Worm (Caenorhabditis elegans): ENCODE results near the gene fbxa-142.

fbxa-142 gene

ce11 chrV:16165936-16166335, 34.8 kb upstream of the fbxa-142 start, which contains the start of gene str-108:
Gene str-108, plus strand, starts transcription at chrV:16166236.
- TF ChIP-seq hnd-1 (tag; optimal IDR thresholded peaks at IDR 0.05) = no peak
- TF ChIP-seq hmg-4 (GFP tag; optimal IDR thresholded peaks at IDR 0.05) = no peak
- TF ChIP-seq hmbx-1 (tag; optimal IDR thresholded peaks at IDR 0.05) = no peak
- no peak for TF ChIP-seq scrt-1 (GFP tag; IDR thresholded peaks at IDR 0.05)
- no peak for TF ChIP-seq ama-1 (optimal IDR thresholded peaks at IDR 0.05)
- no peak for TF ChIP-seq B0310.2 (tag; optimal IDR thresholded peaks at IDR 0.05)
- TF ChIP-seq sea-1 (GFP tag; conservative IDR thresholded peaks at IDR 0.05) = no peak
- no peak for TF ChIP-seq tra-4 (tag; optimal IDR thresholded peaks at IDR 0.05)
- no peak for TF ChIP-seq tbx-11 (GFP tag; IDR thresholded peaks at IDR 0.05)
- TF ChIP-seq pes-1 (GFP tag; IDR thresholded peaks at IDR 0.05) = no peak

ce11 chrV:16163719-16164118, 32.6 kb upstream of the fbxa-142 start, which contains the start of gene F10A3.12:
Gene F10A3.12, plus strand, starts transcription at chrV:16164019.
- TF ChIP-seq ceh-36 (tag; optimal IDR thresholded peaks at IDR 0.05) (no peak), B0310.2 (tag; optimal IDR thresholded peaks at IDR 0.05) (no peak), ceh-13 (GFP tag; optimal IDR thresholded peaks at IDR 0.05) (no peak), tra-4 (tag; optimal IDR thresholded peaks at IDR 0.05) (no peak), flt-1 (GFP tag; IDR thresholded peaks at IDR 0.05) (no peak), scrt-1 (GFP tag; IDR thresholded peaks at IDR 0.05) (no peak), tbx-37 (GFP tag; conservative IDR thresholded peaks at IDR 0.05) (no peak)

- TF ChIP-seq flt-1 (GFP tag; IDR thresholded peaks at IDR 0.05) = no peak
- no peak for TF ChIP-seq scrt-1 (GFP tag; IDR thresholded peaks at IDR 0.05)
- TF ChIP-seq ama-1 (optimal IDR thresholded peaks at IDR 0.05) = no peak
These were observed 31.1 kb upstream of the fbxa-142 start, which contains the start of the genes str-109 and F10A3.11 for ce11 chrV:16162124-16162735. Gene str-109, minus strand, starts transcription at chrV:16162224. Gene F10A3.11, plus strand, starts transcription at chrV:16162685.

ce11 chrV:16160087-16160486, 28.9 kb upstream of the fbxa-142 start:
- TF ChIP-seq tra-4 (tag; optimal IDR thresholded peaks at IDR 0.05) = no peak
- no peak for TF ChIP-seq tbx-11 (GFP tag; IDR thresholded peaks at IDR 0.05)
- no peak for TF ChIP-seq ama-1 (optimal IDR thresholded peaks at IDR 0.05)
- no peak for TF ChIP-seq aly-1 (tag; optimal IDR thresholded peaks at IDR 0.05)
- TF ChIP-seq hmg-4 (GFP tag; optimal IDR thresholded peaks at IDR 0.05) = no peak
- no peak for TF ChIP-seq hnd-1 (tag; optimal IDR thresholded peaks at IDR 0.05)
- TF ChIP-seq ceh-36 (tag; optimal IDR thresholded peaks at IDR 0.05) = no peak
- TF ChIP-seq hmbx-1 (tag; optimal IDR thresholded peaks at IDR 0.05) = no peak
- TF ChIP-seq F13C5.2 (tag; optimal IDR thresholded peaks at IDR 0.05) = no peak
- no peak for TF ChIP-seq tbx-37 (GFP tag; conservative IDR thresholded peaks at IDR 0.05)
- TF ChIP-seq pes-1 (GFP tag; IDR thresholded peaks at IDR 0.05) = no peak
- no peak for TF ChIP-seq ceh-13 (GFP tag; optimal IDR thresholded peaks at IDR 0.05)
- TF ChIP-seq B0310.2 (tag; optimal IDR thresholded peaks at IDR 0.05) = no peak
- no peak for TF ChIP-seq flt-1 (GFP tag; IDR thresholded peaks at IDR 0.05)
- no peak for TF ChIP-seq scrt-1 (GFP tag; IDR thresholded peaks at IDR 0.05)
- no peak for TF ChIP-seq ets-7 (tag; optimal IDR thresholded peaks at IDR 0.05)
- TF ChIP-seq sea-1 (GFP tag; conservative IDR thresholded peaks at IDR 0.05) = no peak

- TF ChIP-seq flt-1 (GFP tag; IDR thresholded peaks at IDR 0.05) = no peak
- no peak for TF ChIP-seq hnd-1 (tag; optimal IDR thresholded peaks at IDR 0.05)
- no peak for TF ChIP-seq hmbx-1 (tag; optimal IDR thresholded peaks at IDR 0.05)
- TF ChIP-seq sea-1 (GFP tag; conservative IDR thresholded peaks at IDR 0.05) = no peak
- no peak for TF ChIP-seq ceh-13 (GFP tag; optimal IDR thresholded peaks at IDR 0.05)
- no peak for TF ChIP-seq F13C5.2 (tag; optimal IDR thresholded peaks at IDR 0.05)
- no peak for TF ChIP-seq aly-1 (tag; optimal IDR thresholded peaks at IDR 0.05)
- no peak for TF ChIP-seq ama-1 (optimal IDR thresholded peaks at IDR 0.05)
- TF ChIP-seq scrt-1 (GFP tag; IDR thresholded peaks at IDR 0.05) = no peak
These were observed 28.4 kb upstream of the fbxa-142 start, which contains the start of gene F10A3.17 for ce11 chrV:16159594-16159993. Gene F10A3.17, minus strand, starts transcription at chrV:16159694.

ce11 chrV:16158391-16158790, 27.2 kb upstream of the fbxa-142 start, which contains the start of gene str-99:
Gene str-99, minus strand, starts transcription at chrV:16158491.
- TF ChIP-seq ama-1 (optimal IDR thresholded peaks at IDR 0.05) (no peak), scrt-1 (GFP tag; IDR thresholded peaks at IDR 0.05) (no peak), hmg-4 (GFP tag; optimal IDR thresholded peaks at IDR 0.05) (no peak), ceh-13 (GFP tag; optimal IDR thresholded peaks at IDR 0.05) (no peak), ets-7 (tag; optimal IDR thresholded peaks at IDR 0.05) (no peak), aly-1 (tag; optimal IDR thresholded peaks at IDR 0.05) (no peak), hnd-1 (tag; optimal IDR thresholded peaks at IDR 0.05) (no peak)

- TF ChIP-seq ets-7 (tag; optimal IDR thresholded peaks at IDR 0.05) (no peak), hmg-4 (GFP tag; optimal IDR thresholded peaks at IDR 0.05) (no peak), tbx-37 (GFP tag; conservative IDR thresholded peaks at IDR 0.05) (no peak), flt-1 (GFP tag; IDR thresholded peaks at IDR 0.05) (no peak)
These were observed 24.0 kb upstream of the fbxa-142 start, which contains the start of gene str-97 for ce11 chrV:16155111-16155510. Gene str-97, minus strand, starts transcription at chrV:16155211.

ce11 chrV:16153375-16153774, 22.2 kb upstream of the fbxa-142 start, which contains the start of gene str-254:
Gene str-254, minus strand, starts transcription at chrV:16153475.
- TF ChIP-seq ama-1 (optimal IDR thresholded peaks at IDR 0.05) (no peak), ceh-36 (tag; optimal IDR thresholded peaks at IDR 0.05) (no peak), hmg-4 (GFP tag; optimal IDR thresholded peaks at IDR 0.05) (no peak), F13C5.2 (tag; optimal IDR thresholded peaks at IDR 0.05) (no peak), B0310.2 (tag; optimal IDR thresholded peaks at IDR 0.05) (no peak)

Data from whole organism, early embryonic.